Worm (Caenorhabditis elegans) whole organism, L2 larva: ENCODE data around the gene F20D6.2.

Experiments
- elt-3 ChIP-seq: sonication (generic microtip); optimal IDR thresholded peaks from 2 replicates; lab custom pipeline; 2017; ENCODE audit warnings: missing biosample characterization, missing genetic modification characterization
- lin-13 ChIP-seq: fragments of 150-350 bp; optimal IDR thresholded peaks from 2 replicates; lab custom pipeline; 2014; ENCODE audit warnings: missing biosample characterization, missing genetic modification reagents, missing genetic modification characterization
- sma-3 ChIP-seq: sonication (generic microtip); optimal IDR thresholded peaks from 2 replicates; lab custom pipeline; 2016; ENCODE audit warnings: missing genetic modification reagents, missing genetic modification characterization, missing compliant biosample characterization
- unc-62 ChIP-seq: fragments of 150-350 bp; optimal IDR thresholded peaks from 2 replicates; lab custom pipeline; 2014; ENCODE audit warnings: missing biosample characterization, missing genetic modification reagents, missing genetic modification characterization
- ztf-11 ChIP-seq: sonication (generic microtip); optimal IDR thresholded peaks from 2 replicates; lab custom pipeline; 2017; ENCODE audit warnings: missing biosample characterization, missing genetic modification characterization

- TF ChIP-seq lin-13 (GFP tag; lab: Kevin White, UChicago) (no peak), elt-3 (tag; lab: Kevin White, UChicago) (no peak), sma-3 (GFP tag; lab: Kevin White, UChicago) (no peak), ztf-11 (tag; lab: Kevin White, UChicago) (no peak), unc-62 (GFP tag; lab: Kevin White, UChicago) (no peak)
Observed at ce11 chrV:8159629-8160028, 26.2 kb upstream of the F20D6.2 start, which contains the start of gene F20D6.6.
